Fruit fly (Drosophila melanogaster) whole organism, embryonic: ENCODE measurements around the gene CG14659.

Source experiments
- Bdp1 ChIP-seq: fragments of 200-800 bp; sonication (Bioruptor generic); optimal IDR thresholded peaks from 3 replicates; lab custom pipeline; 2016; ENCODE audit warnings: missing biosample characterization, missing genetic modification characterization
- CG10321 ChIP-seq: fragments of 200-800 bp; sonication (Bioruptor generic); IDR thresholded peaks from 2 replicates; pipeline ENCODE4 v1.3.6; 2022; ENCODE audit warnings: missing biosample characterization, missing genetic modification characterization
- CG10543 ChIP-seq: fragments of 200-800 bp; sonication (Bioruptor generic); optimal IDR thresholded peaks from 3 replicates; lab custom pipeline; 2017; ENCODE audit warnings: missing biosample characterization, mild to moderate bottlenecking, missing genetic modification characterization, moderate library complexity
- CG11398 ChIP-seq: fragments of 200-800 bp; sonication (Bioruptor generic); optimal IDR thresholded peaks from 2 replicates; lab custom pipeline; 2016; ENCODE audit warnings: missing biosample characterization, missing genetic modification characterization
- CG12744 ChIP-seq: fragments of 200-800 bp; sonication (Bioruptor generic); optimal IDR thresholded peaks from 2 replicates; lab custom pipeline; 2016; ENCODE audit warnings: missing biosample characterization, missing genetic modification characterization
- CG13287 ChIP-seq: fragments of 200-800 bp; sonication (Bioruptor generic); IDR thresholded peaks from 2 replicates; pipeline ENCODE4 v1.3.6; 2022; ENCODE audit warnings: missing biosample characterization, missing genetic modification characterization; ENCODE audit not compliant: partially characterized antibody
- CG13624 ChIP-seq: fragments of 200-800 bp; sonication (Bioruptor generic); optimal IDR thresholded peaks from 2 replicates; lab custom pipeline; 2016; ENCODE audit warnings: missing biosample characterization, missing genetic modification characterization
- CG13894 ChIP-seq: fragments of 200-800 bp; sonication (Bioruptor generic); optimal IDR thresholded peaks from 3 replicates; lab custom pipeline; 2018; ENCODE audit warnings: missing biosample characterization, mild to moderate bottlenecking, missing genetic modification characterization, moderate library complexity
- CG15514 ChIP-seq: fragments of 200-800 bp; sonication (Bioruptor generic); optimal IDR thresholded peaks from 3 replicates; lab custom pipeline; 2017; ENCODE audit warnings: missing biosample characterization, missing genetic modification characterization, mild to moderate bottlenecking, moderate library complexity, missing genetic modification reagents
- CG17385 ChIP-seq: fragments of 200-800 bp; sonication (Bioruptor generic); optimal IDR thresholded peaks from 3 replicates; lab custom pipeline; 2018; ENCODE audit warnings: missing biosample characterization, mild to moderate bottlenecking, missing genetic modification characterization
- CG17829 ChIP-seq: fragments of 200-800 bp; optimal IDR thresholded peaks from 2 replicates; lab custom pipeline; 2019; ENCODE audit warnings: missing biosample characterization, mild to moderate bottlenecking, missing genetic modification characterization, moderate library complexity
- CG2199 ChIP-seq: fragments of 200-800 bp; sonication (Bioruptor generic); IDR thresholded peaks from 3 replicates; pipeline ENCODE4 v1.3.6; 2022; ENCODE audit warnings: missing biosample characterization, missing genetic modification characterization
- CG2889 ChIP-seq: fragments of 200-800 bp; sonication (Bioruptor generic); IDR thresholded peaks from 3 replicates; pipeline ENCODE4 v1.3.6; 2022; ENCODE audit warnings: missing biosample characterization, missing genetic modification characterization
- CG30020 ChIP-seq: fragments of 200-800 bp; optimal IDR thresholded peaks from 2 replicates; lab custom pipeline; 2019; ENCODE audit warnings: missing biosample characterization, mild to moderate bottlenecking, missing genetic modification characterization, moderate library complexity
- CG4424 ChIP-seq: fragments of 200-800 bp; sonication (Bioruptor generic); optimal IDR thresholded peaks from 3 replicates; lab custom pipeline; 2016; ENCODE audit warnings: missing biosample characterization, missing genetic modification characterization
- CG4854 ChIP-seq: fragments of 200-800 bp; sonication (Bioruptor generic); optimal IDR thresholded peaks from 2 replicates; lab custom pipeline; 2016; ENCODE audit warnings: missing biosample characterization, missing genetic modification characterization, inconsistent platforms
- CG5953 ChIP-seq: fragments of 200-800 bp; sonication (Bioruptor generic); IDR thresholded peaks from 2 replicates; pipeline ENCODE4 v1.3.6; 2022; ENCODE audit warnings: missing biosample characterization, missing genetic modification characterization
- CG6175 ChIP-seq: fragments of 200-800 bp; sonication (Bioruptor generic); IDR thresholded peaks from 3 replicates; pipeline ENCODE4 v1.3.6; 2022; ENCODE audit warnings: missing biosample characterization, missing genetic modification characterization
- CG7963 ChIP-seq: fragments of 200-800 bp; sonication (Bioruptor generic); IDR thresholded peaks from 3 replicates; pipeline ENCODE4 v1.3.6; 2022; ENCODE audit warnings: missing biosample characterization, missing genetic modification characterization; ENCODE audit not compliant: partially characterized antibody
- CG8290 ChIP-seq, 3 experiments: fragments of 200-800 bp; sonication (Bioruptor generic); optimal IDR thresholded peaks; 2 replicates each; lab custom pipeline; 2016 to 2019; ENCODE audit warnings: missing biosample characterization in 3 of 3, missing genetic modification characterization in 3 of 3, mild to moderate bottlenecking in 2 of 3, moderate library complexity in 1 of 3
- CG8359 ChIP-seq: fragments of 200-800 bp; sonication (Bioruptor generic); optimal IDR thresholded peaks from 2 replicates; lab custom pipeline; 2017; ENCODE audit warnings: missing biosample characterization, mild to moderate bottlenecking, missing genetic modification characterization, borderline replicate concordance
- CG9797 ChIP-seq: fragments of 200-800 bp; sonication (Bioruptor generic); optimal IDR thresholded peaks from 3 replicates; lab custom pipeline; 2018; ENCODE audit warnings: missing biosample characterization, mild to moderate bottlenecking, missing genetic modification characterization
- CG9817 ChIP-seq: fragments of 200-800 bp; sonication (Bioruptor generic); optimal IDR thresholded peaks from 2 replicates; lab custom pipeline; 2018; ENCODE audit warnings: missing biosample characterization, mild to moderate bottlenecking, missing genetic modification characterization, moderate library complexity
- Camta ChIP-seq: fragments of 200-800 bp; sonication (Bioruptor generic); optimal IDR thresholded peaks from 2 replicates; lab custom pipeline; 2016; ENCODE audit warnings: missing biosample characterization, missing genetic modification characterization
- MESR4 ChIP-seq: fragments of 200-800 bp; sonication (Bioruptor generic); optimal IDR thresholded peaks from 2 replicates; lab custom pipeline; 2018; ENCODE audit warnings: missing biosample characterization, mild to moderate bottlenecking, missing genetic modification characterization, moderate library complexity
- Mad ChIP-seq: fragments of 200-800 bp; sonication (Bioruptor generic); optimal IDR thresholded peaks from 2 replicates; lab custom pipeline; 2016; ENCODE audit warnings: missing biosample characterization, missing genetic modification characterization
- NFAT ChIP-seq: fragments of 200-800 bp; sonication (Bioruptor generic); IDR thresholded peaks from 2 replicates; pipeline ENCODE4 v1.3.6; 2022; ENCODE audit warnings: missing biosample characterization, missing genetic modification characterization
- NK7.1 ChIP-seq: fragments of 200-800 bp; sonication (Bioruptor generic); optimal IDR thresholded peaks from 3 replicates; lab custom pipeline; 2016; ENCODE audit warnings: missing biosample characterization, missing genetic modification characterization
- Ptx1 ChIP-seq: fragments of 200-800 bp; sonication (Bioruptor generic); IDR thresholded peaks from 2 replicates; pipeline ENCODE4 v1.3.6; 2022; ENCODE audit warnings: missing biosample characterization, missing genetic modification characterization
- ac ChIP-seq: fragments of 200-800 bp; sonication (Bioruptor generic); optimal IDR thresholded peaks from 3 replicates; lab custom pipeline; 2017; ENCODE audit warnings: missing biosample characterization, mild to moderate bottlenecking, missing genetic modification characterization
- ap ChIP-seq: fragments of 200-800 bp; sonication (Bioruptor generic); IDR thresholded peaks from 2 replicates; pipeline ENCODE4 v1.3.6; 2022; ENCODE audit warnings: missing biosample characterization, missing genetic modification characterization
- ash1 ChIP-seq: fragments of 200-800 bp; sonication (Bioruptor generic); optimal IDR thresholded peaks from 2 replicates; lab custom pipeline; 2018; ENCODE audit warnings: missing biosample characterization, mild to moderate bottlenecking, missing genetic modification characterization
- danr ChIP-seq: fragments of 200-800 bp; sonication (Bioruptor generic); IDR thresholded peaks from 2 replicates; pipeline ENCODE4 v1.3.6; 2022; ENCODE audit warnings: missing biosample characterization, missing genetic modification characterization
- dati ChIP-seq: fragments of 200-800 bp; sonication (Bioruptor generic); IDR thresholded peaks from 2 replicates; pipeline ENCODE4 v1.3.6; 2022; ENCODE audit warnings: missing biosample characterization, missing genetic modification characterization
- hb ChIP-seq: fragments of 200-800 bp; sonication (Bioruptor generic); IDR thresholded peaks from 3 replicates; pipeline ENCODE4 v1.3.6; 2022; ENCODE audit warnings: missing biosample characterization, missing genetic modification characterization; ENCODE audit not compliant: partially characterized antibody
- inv ChIP-seq: fragments of 200-800 bp; sonication (Bioruptor generic); IDR thresholded peaks from 2 replicates; pipeline ENCODE4 v1.3.6; 2022; ENCODE audit warnings: missing biosample characterization, missing genetic modification characterization; ENCODE audit not compliant: partially characterized antibody
- lilli ChIP-seq: fragments of 200-800 bp; sonication (Bioruptor generic); optimal IDR thresholded peaks from 3 replicates; lab custom pipeline; 2016; ENCODE audit warnings: missing biosample characterization, missing genetic modification characterization
- maf-S ChIP-seq: fragments of 200-800 bp; sonication (Bioruptor generic); optimal IDR thresholded peaks from 2 replicates; lab custom pipeline; 2016; ENCODE audit warnings: missing biosample characterization, missing genetic modification characterization
- nerfin-1 ChIP-seq: fragments of 200-800 bp; sonication (Bioruptor generic); optimal IDR thresholded peaks from 3 replicates; lab custom pipeline; 2019; ENCODE audit warnings: missing biosample characterization, mild to moderate bottlenecking, missing genetic modification characterization, moderate library complexity
- odd ChIP-seq: fragments of 200-800 bp; sonication (Bioruptor generic); optimal IDR thresholded peaks from 2 replicates; lab custom pipeline; 2017; ENCODE audit warnings: missing biosample characterization, mild to moderate bottlenecking, missing genetic modification characterization
- pnt ChIP-seq: fragments of 200-800 bp; sonication (Bioruptor generic); optimal IDR thresholded peaks from 3 replicates; lab custom pipeline; 2016; ENCODE audit warnings: missing biosample characterization, missing genetic modification characterization
- sima ChIP-seq: fragments of 200-800 bp; sonication (Bioruptor generic); optimal IDR thresholded peaks from 2 replicates; lab custom pipeline; 2016; ENCODE audit warnings: missing biosample characterization, missing genetic modification characterization
- sna ChIP-seq: fragments of 200-800 bp; sonication (Bioruptor generic); IDR thresholded peaks from 2 replicates; pipeline ENCODE4 v1.3.6; 2022; ENCODE audit warnings: missing biosample characterization, missing genetic modification characterization; ENCODE audit not compliant: partially characterized antibody
- sob ChIP-seq: fragments of 200-800 bp; sonication (Bioruptor generic); IDR thresholded peaks from 2 replicates; pipeline ENCODE4 v1.3.6; 2022; ENCODE audit warnings: missing biosample characterization, missing genetic modification characterization
- sr ChIP-seq: fragments of 200-800 bp; sonication (Bioruptor generic); IDR thresholded peaks from 3 replicates; pipeline ENCODE4 v1.3.6; 2022; ENCODE audit warnings: missing biosample characterization, missing genetic modification characterization
- tna ChIP-seq: fragments of 200-800 bp; sonication (Bioruptor generic); IDR thresholded peaks from 2 replicates; pipeline ENCODE4 v1.3.6; 2022; ENCODE audit warnings: missing biosample characterization, missing genetic modification characterization; ENCODE audit not compliant: partially characterized antibody
- unpg ChIP-seq: fragments of 200-800 bp; sonication (Bioruptor generic); optimal IDR thresholded peaks from 3 replicates; lab custom pipeline; 2018; ENCODE audit warnings: missing biosample characterization, mild to moderate bottlenecking, missing genetic modification characterization, moderate library complexity

CG14659 gene

DNA sequence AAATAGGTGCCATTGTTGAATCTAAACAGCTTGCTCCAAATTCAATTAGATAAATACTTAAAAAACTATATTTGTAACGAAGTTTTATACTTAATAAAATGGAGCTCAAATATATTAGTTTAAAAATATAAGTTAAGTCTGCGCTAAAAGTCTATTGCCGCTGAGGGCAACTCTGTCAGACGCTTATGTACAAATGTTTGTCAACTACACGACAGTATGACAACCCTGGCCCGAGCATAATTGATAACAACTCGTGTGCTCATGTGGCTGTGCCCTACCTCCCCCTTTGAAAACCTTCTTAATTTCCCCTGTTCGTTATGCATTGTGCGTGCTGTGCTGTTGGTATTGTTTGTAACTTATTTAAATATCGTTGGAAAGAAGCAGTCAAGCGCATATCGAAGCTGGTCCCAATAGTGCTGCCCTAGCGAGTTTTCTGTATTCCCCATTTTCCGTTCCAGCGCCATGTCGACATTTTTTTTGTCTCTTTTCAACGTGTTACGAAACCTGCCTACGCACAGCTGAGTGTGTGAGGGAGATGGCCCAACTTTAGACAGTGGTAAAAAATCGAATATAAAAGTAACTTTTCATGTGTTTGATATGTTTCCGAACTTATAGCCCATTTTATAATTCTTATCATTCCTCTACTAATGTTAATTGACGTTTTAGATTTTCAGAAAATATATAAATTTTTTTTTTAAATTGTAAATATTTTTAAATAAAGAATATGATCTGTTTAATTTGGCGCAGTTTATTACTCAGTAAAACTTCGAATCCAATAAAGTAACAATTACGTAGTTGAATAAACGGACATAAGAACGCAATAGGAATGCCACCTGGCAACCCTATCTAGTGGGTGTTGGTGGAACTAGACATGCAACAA is 26.0 kb downstream of the CG14659 start (continued):
- TF ChIP-seq tna (no peak; the same call in 1 of the 2 replicates), hb (GFP tag; lab: Robert Waterston, UW) (no peak), CG13287 (GFP tag; lab: Robert Waterston, UW) (0 out of 2 replicates have a peak, but pooled peaks have one; percentile 9), CG5953 (GFP tag; lab: Robert Waterston, UW) (peak; percentile 18; the same call in 1 of the 2 replicates), sob (no peak), CG4424 (GFP tag; lab: Kevin White, UChicago) (peak; percentile 63), CG8290 (GFP tag; optimal IDR thresholded peaks at IDR 0.05; lab: Kevin White, UChicago) (no peak), CG8290 (tag; optimal IDR thresholded peaks at IDR 0.05; lab: Kevin White, UChicago) (peak in 1 of 2 experiments; percentile 33), pnt (no peak), CG6175 (GFP tag; lab: Robert Waterston, UW) (no peak), ac (no peak), MESR4 (GFP tag; lab: Kevin White, UChicago) (no peak), CG9817 (tag; lab: Kevin White, UChicago) (peak; percentile 53), sima (GFP tag; lab: Kevin White, UChicago) (no peak), CG9797 (no peak), CG15514 (GFP tag; lab: Kevin White, UChicago) (peak; percentile 26), CG10543 (GFP tag; lab: Kevin White, UChicago) (peak; percentile 61), danr (GFP tag; lab: Robert Waterston, UW) (no peak), inv (no peak), CG2199 (peak; percentile 91), Ptx1 (GFP tag; lab: Robert Waterston, UW) (peak; percentile 74), Camta (GFP tag; lab: Kevin White, UChicago) (no peak), CG17385 (GFP tag; lab: Kevin White, UChicago) (peak; percentile 66), CG13894 (tag; lab: Kevin White, UChicago) (peak; percentile 60), Mad (GFP tag; lab: Kevin White, UChicago) (no peak), lilli (no peak), sr (peak; percentile 56; the same call in 2 of the 3 replicates), ap (peak; percentile 49; the same call in 1 of the 2 replicates), CG17829 (peak; percentile 78), dati (no peak), sna (0 out of 2 replicates have a peak, but pooled peaks have one; percentile 19), maf-S (GFP tag; lab: Kevin White, UChicago) (no peak), CG4854 (GFP tag; lab: Kevin White, UChicago) (no peak), NFAT (GFP tag; lab: Robert Waterston, UW) (no peak), CG13624 (GFP tag; lab: Kevin White, UChicago) (peak; percentile 22), CG10321 (GFP tag; lab: Robert Waterston, UW) (peak; percentile 70), CG2889 (GFP tag; lab: Robert Waterston, UW) (0 out of 3 replicates have a peak, but pooled peaks have one; percentile 6), CG8359 (GFP tag; lab: Kevin White, UChicago) (peak; percentile 10), ash1 (GFP tag; lab: Kevin White, UChicago) (no peak), NK7.1 (no peak), nerfin-1 (tag; lab: Kevin White, UChicago) (peak; percentile 41), CG12744 (GFP tag; lab: Kevin White, UChicago) (no peak), CG30020 (tag; lab: Kevin White, UChicago) (peak; percentile 30), CG7963 (GFP tag; lab: Robert Waterston, UW) (no peak), unpg (GFP tag; lab: Kevin White, UChicago) (peak; percentile 82), CG11398 (GFP tag; lab: Kevin White, UChicago) (no peak), odd (peak; percentile 64), Bdp1 (GFP tag; lab: Kevin White, UChicago) (no peak)
